Worm (Caenorhabditis elegans): ENCODE results near the gene set-8.
A peak's percentile ranks its signal among the peaks of the same experiment; 100 is the strongest.

set-8 gene

DNA sequence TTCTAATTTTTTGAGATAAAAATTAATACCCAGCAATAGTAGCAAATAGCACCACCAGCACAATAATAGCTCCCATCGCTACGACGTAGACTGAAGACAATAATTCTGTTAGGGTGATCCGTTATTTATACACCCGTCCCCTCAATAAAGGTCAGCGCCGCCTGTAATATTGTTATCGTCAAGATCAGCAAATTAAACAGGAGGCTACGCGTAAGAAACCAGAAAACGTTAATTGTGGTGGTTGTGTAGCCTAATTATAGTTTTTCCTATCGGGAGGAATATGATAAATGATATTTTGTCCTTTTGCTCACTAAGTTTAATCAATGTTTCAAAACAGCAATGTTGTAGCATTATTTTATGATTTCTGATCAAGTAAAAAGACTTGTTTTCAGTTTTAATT is 37.0 kb upstream of the set-8 start, which contains the start of the genes cyp-13B1 and C29F7.1:
Gene cyp-13B1, minus strand, starts transcription at position 101 of the 400 bp plus-strand sequence.
Gene C29F7.1, plus strand, starts transcription at position 394 of the 400 bp plus-strand sequence.
- no peak for TF ChIP-seq efl-1 (GFP tag; optimal IDR thresholded peaks at IDR 0.05)
- TF ChIP-seq D2030.7 (GFP tag; IDR thresholded peaks at IDR 0.05), result no peak
- no peak for TF ChIP-seq hlh-26 (GFP tag; conservative IDR thresholded peaks at IDR 0.05)
- no peak for TF ChIP-seq unc-62 (GFP tag; optimal IDR thresholded peaks at IDR 0.05)
- no peak for TF ChIP-seq zfh-2 (GFP tag; conservative IDR thresholded peaks at IDR 0.05)
- TF ChIP-seq cebp-2 (GFP tag; IDR thresholded peaks at IDR 0.05), result no peak
- TF ChIP-seq T26A5.8 (tag; optimal IDR thresholded peaks at IDR 0.05), result no peak
- no peak for TF ChIP-seq egrh-3 (GFP tag; IDR thresholded peaks at IDR 0.05)
- TF ChIP-seq mel-28 (tag; optimal IDR thresholded peaks at IDR 0.05; ENCODE audit: borderline replicate concordance), result no peak
- TF ChIP-seq madf-3 (GFP tag; IDR thresholded peaks at IDR 0.05), result no peak
- TF ChIP-seq tbx-9 (tag; optimal IDR thresholded peaks at IDR 0.05; ENCODE audit: borderline replicate concordance), result no peak
- no peak for TF ChIP-seq B0019.2 (GFP tag; conservative IDR thresholded peaks at IDR 0.05)
- no peak for TF ChIP-seq let-526 (GFP tag; IDR thresholded peaks at IDR 0.05)
- no peak for TF ChIP-seq nhr-179 (tag; optimal IDR thresholded peaks at IDR 0.05)
- no peak for TF ChIP-seq lin-40 (tag; optimal IDR thresholded peaks at IDR 0.05)
- TF ChIP-seq xnd-1 (tag; optimal IDR thresholded peaks at IDR 0.05), result no peak
- no peak for TF ChIP-seq hlh-12 (tag; optimal IDR thresholded peaks at IDR 0.05)
- TF ChIP-seq let-607 (tag; optimal IDR thresholded peaks at IDR 0.05), result no peak

DNA sequence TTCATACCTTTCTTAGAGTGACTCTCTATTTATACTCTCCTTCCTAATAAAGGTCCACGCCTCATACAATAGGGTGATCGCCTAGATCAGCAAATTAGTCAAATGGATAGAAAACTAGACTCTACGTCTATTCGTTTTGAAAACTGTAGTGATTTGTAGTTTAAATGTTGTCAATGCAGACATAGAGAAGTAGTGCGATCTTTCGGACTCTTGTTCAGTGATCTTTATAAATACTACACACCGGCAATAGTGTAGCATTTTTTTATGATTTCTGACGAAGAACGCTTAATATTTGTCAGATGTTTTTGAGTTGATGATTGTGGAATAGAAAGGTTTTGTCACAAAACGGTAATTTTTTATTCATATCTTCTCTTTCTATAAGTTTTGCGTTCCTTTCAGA is 35.2 kb upstream of the set-8 start:
- no peak for TF ChIP-seq attf-3 (GFP tag; conservative IDR thresholded peaks at IDR 0.05)
- no peak for TF ChIP-seq chd-7 (tag; optimal IDR thresholded peaks at IDR 0.05)
- TF ChIP-seq nhr-27 (tag; optimal IDR thresholded peaks at IDR 0.05), result no peak
- no peak for TF ChIP-seq die-1 (tag; optimal IDR thresholded peaks at IDR 0.05)
- no peak for TF ChIP-seq ceh-79 (tag; optimal IDR thresholded peaks at IDR 0.05)
- TF ChIP-seq F39B2.1 (GFP tag; IDR thresholded peaks at IDR 0.05), result no peak
- TF ChIP-seq mxl-1 (tag; optimal IDR thresholded peaks at IDR 0.05), result no peak
- no peak for TF ChIP-seq nfya-1 (tag; optimal IDR thresholded peaks at IDR 0.05; ENCODE audit: borderline replicate concordance, insufficient read depth)
- no peak for TF ChIP-seq ceh-58 (GFP tag; IDR thresholded peaks at IDR 0.05)
- no peak for TF ChIP-seq lag-1 (GFP tag; IDR thresholded peaks at IDR 0.05)
- no peak for TF ChIP-seq Y67H2A.10 (GFP tag; conservative IDR thresholded peaks at IDR 0.05)
- no peak for TF ChIP-seq F55B11.4 (tag; optimal IDR thresholded peaks at IDR 0.05; ENCODE audit: borderline replicate concordance, insufficient read depth)
- no peak for TF ChIP-seq F37B4.10 (GFP tag; IDR thresholded peaks at IDR 0.05)
- no peak for TF ChIP-seq lsl-1 (GFP tag; optimal IDR thresholded peaks at IDR 0.05)
- no peak for TF ChIP-seq hrde-1 (tag; optimal IDR thresholded peaks at IDR 0.05; ENCODE audit: borderline replicate concordance)
- no peak for TF ChIP-seq madf-6 (GFP tag; IDR thresholded peaks at IDR 0.05)
- no peak for TF ChIP-seq Y79H2A.3 (GFP tag; conservative IDR thresholded peaks at IDR 0.05)
- no peak for TF ChIP-seq nhr-179 (tag; optimal IDR thresholded peaks at IDR 0.05)
- TF ChIP-seq tbp1 (GFP tag; optimal IDR thresholded peaks at IDR 0.05), result no peak

DNA sequence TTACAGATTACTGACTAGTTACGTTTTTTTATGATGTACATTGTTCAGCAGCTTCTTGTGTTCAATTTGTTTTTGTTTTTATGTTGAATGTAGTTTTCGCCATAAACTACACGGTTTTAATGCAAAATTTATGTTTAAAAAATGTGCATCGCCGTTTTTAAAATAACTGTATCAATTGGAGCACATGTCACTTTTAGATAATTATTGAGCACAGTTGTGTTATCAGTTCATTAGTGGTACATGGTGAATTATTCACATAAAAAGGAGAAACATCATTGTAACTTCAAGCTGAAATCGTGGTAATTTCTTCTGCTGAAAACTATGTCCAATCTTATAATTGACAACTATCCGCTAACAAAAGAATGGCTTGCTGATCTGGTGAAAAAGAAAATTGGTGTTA is 34.2 kb upstream of the set-8 start:
- TF ChIP-seq Y67H2A.10 (GFP tag; conservative IDR thresholded peaks at IDR 0.05) (no peak), nhr-80 (tag; optimal IDR thresholded peaks at IDR 0.05) (peak; percentile 49)
